Worm (Caenorhabditis elegans): Measurements from ENCODE around the gene nep-17.

DNA sequence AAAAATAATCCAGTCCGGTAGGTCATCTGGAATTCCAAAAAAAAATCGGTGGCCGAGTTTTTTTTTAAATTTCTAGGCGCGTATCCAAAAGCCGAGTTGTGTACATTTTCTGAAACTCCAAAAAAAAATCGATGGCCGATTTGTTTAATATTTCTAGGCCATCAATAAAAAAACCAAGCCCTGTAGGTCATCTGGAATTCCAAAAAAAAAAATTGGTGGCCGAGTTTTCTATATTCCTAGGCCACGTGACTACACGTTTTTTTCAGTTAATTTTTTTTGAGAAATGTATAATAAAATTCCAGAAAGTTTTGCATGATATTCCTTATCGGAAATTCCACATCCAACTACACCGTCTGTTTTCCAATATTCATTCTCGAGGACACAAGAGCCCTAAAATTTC is 10.0 kb downstream of the nep-17 start, which contains the start of gene sre-45:
- no peak for TF ChIP-seq pat-9 (tag; optimal IDR thresholded peaks at IDR 0.05)
- no peak for TF ChIP-seq ttx-3 (tag; optimal IDR thresholded peaks at IDR 0.05)
- no peak for TF ChIP-seq nhr-11 (tag; optimal IDR thresholded peaks at IDR 0.05)
- no peak for TF ChIP-seq elt-2 (tag; optimal IDR thresholded peaks at IDR 0.05)
- TF ChIP-seq ceh-18 (tag; optimal IDR thresholded peaks at IDR 0.05), result no peak
- TF ChIP-seq unc-86 (tag; optimal IDR thresholded peaks at IDR 0.05), result no peak
- no peak for TF ChIP-seq ets-4 (tag; optimal IDR thresholded peaks at IDR 0.05)
- no peak for TF ChIP-seq pqm-1 (tag; optimal IDR thresholded peaks at IDR 0.05)
- no peak for TF ChIP-seq ceh-48 (tag; optimal IDR thresholded peaks at IDR 0.05)
- no peak for TF ChIP-seq pha-4 (tag; optimal IDR thresholded peaks at IDR 0.05)
- no peak for TF ChIP-seq pag-3 (tag; optimal IDR thresholded peaks at IDR 0.05; ENCODE audit: borderline replicate concordance)
- no peak for TF ChIP-seq K09A11.1 (tag; optimal IDR thresholded peaks at IDR 0.05; ENCODE audit: insufficient read depth)
